Worm (Caenorhabditis elegans): ENCODE data around the gene C01G5.25.
A peak's percentile ranks its signal among the peaks of the same experiment; 100 is the strongest.

The C01G5.25 gene

ce11 chrIV:6556624-6557368, 15.3 kb downstream of the C01G5.25 start, which contains the start of gene try-3 (continued):
- TF ChIP-seq egl-27 (tag; optimal IDR thresholded peaks at IDR 0.05) = peak; percentile 33
- no peak for TF ChIP-seq aly-2 (tag; optimal IDR thresholded peaks at IDR 0.05)
- TF ChIP-seq daf-12 (tag; optimal IDR thresholded peaks at IDR 0.05) = no peak
- no peak for TF ChIP-seq zag-1 (tag; optimal IDR thresholded peaks at IDR 0.05)
- TF ChIP-seq nhr-77 (tag; optimal IDR thresholded peaks at IDR 0.05) = no peak
- no peak for TF ChIP-seq ceh-28 (tag; optimal IDR thresholded peaks at IDR 0.05)
- TF ChIP-seq pha-4 (tag; optimal IDR thresholded peaks at IDR 0.05) = peak; percentile 70
- no peak for TF ChIP-seq tbx-2 (tag; optimal IDR thresholded peaks at IDR 0.05)
- TF ChIP-seq lsy-12 (tag; optimal IDR thresholded peaks at IDR 0.05) = peak; percentile 21
- no peak for TF ChIP-seq mdl-1 (tag; optimal IDR thresholded peaks at IDR 0.05)
- TF ChIP-seq unc-39 (tag; optimal IDR thresholded peaks at IDR 0.05) = no peak
- no peak for TF ChIP-seq sea-2 (GFP tag; optimal IDR thresholded peaks at IDR 0.05)
- TF ChIP-seq elt-2 (tag; optimal IDR thresholded peaks at IDR 0.05) = peak; percentile 56
- TF ChIP-seq nhr-11 (tag; optimal IDR thresholded peaks at IDR 0.05) = no peak
- TF ChIP-seq fkh-10 (GFP tag; optimal IDR thresholded peaks at IDR 0.05) = no peak

ce11 chrIV:6560434-6560833, 18.9 kb downstream of the C01G5.25 start, which contains the start of gene best-9:
best-9 (plus strand) TSS chrIV:6560734.
- no peak for TF ChIP-seq tbx-2 (tag; optimal IDR thresholded peaks at IDR 0.05)
- no peak for TF ChIP-seq nhr-12 (tag; optimal IDR thresholded peaks at IDR 0.05)
- no peak for TF ChIP-seq eor-1 (tag; optimal IDR thresholded peaks at IDR 0.05)
- no peak for TF ChIP-seq elt-3 (tag; optimal IDR thresholded peaks at IDR 0.05)
- no peak for TF ChIP-seq ceh-16 (tag; optimal IDR thresholded peaks at IDR 0.05)
- no peak for TF ChIP-seq fkh-2 (tag; optimal IDR thresholded peaks at IDR 0.05)
- no peak for TF ChIP-seq pqm-1 (tag; optimal IDR thresholded peaks at IDR 0.05)
- no peak for TF ChIP-seq nhr-77 (tag; optimal IDR thresholded peaks at IDR 0.05)
- no peak for TF ChIP-seq nhr-11 (tag; optimal IDR thresholded peaks at IDR 0.05)
- no peak for TF ChIP-seq nhr-76 (tag; optimal IDR thresholded peaks at IDR 0.05)

ce11 chrIV:6562039-6562438, 20.6 kb downstream of the C01G5.25 start:
- no peak for TF ChIP-seq R02D3.7 (tag; optimal IDR thresholded peaks at IDR 0.05)
- TF ChIP-seq pha-4 (tag; optimal IDR thresholded peaks at IDR 0.05) = peak; percentile 38

ce11 chrIV:6565605-6566004, 24.1 kb downstream of the C01G5.25 start:
- TF ChIP-seq snpc-4 (tag; optimal IDR thresholded peaks at IDR 0.05) (peak; percentile 44), ceh-82 (tag; optimal IDR thresholded peaks at IDR 0.05) (no peak), sea-2 (GFP tag; optimal IDR thresholded peaks at IDR 0.05) (no peak)

- TF ChIP-seq ceh-9 (tag; optimal IDR thresholded peaks at IDR 0.05) = no peak
- TF ChIP-seq nhr-76 (tag; optimal IDR thresholded peaks at IDR 0.05) = no peak
- no peak for TF ChIP-seq snpc-4 (tag; optimal IDR thresholded peaks at IDR 0.05)
- TF ChIP-seq pqm-1 (tag; optimal IDR thresholded peaks at IDR 0.05) = no peak
- TF ChIP-seq lsy-12 (tag; optimal IDR thresholded peaks at IDR 0.05) = no peak
- TF ChIP-seq unc-39 (tag; optimal IDR thresholded peaks at IDR 0.05) = no peak
These were observed 30.8 kb downstream of the C01G5.25 start, which contains the start of gene bicd-1 for ce11 chrIV:6572238-6572637. bicd-1 (minus strand) TSS chrIV:6572338.

- TF ChIP-seq nhr-12 (tag; optimal IDR thresholded peaks at IDR 0.05) (no peak), pha-4 (tag; optimal IDR thresholded peaks at IDR 0.05) (peak; percentile 59), ceh-28 (tag; optimal IDR thresholded peaks at IDR 0.05) (no peak), mdl-1 (tag; optimal IDR thresholded peaks at IDR 0.05) (no peak)
These were observed 31.2 kb downstream of the C01G5.25 start for ce11 chrIV:6572655-6573054.

- TF ChIP-seq elt-2 (tag; optimal IDR thresholded peaks at IDR 0.05) (peak; percentile 44), nfya-1 (tag; optimal IDR thresholded peaks at IDR 0.05; ENCODE audit: insufficient read depth) (peak; percentile 0), nhr-67 (tag; optimal IDR thresholded peaks at IDR 0.05) (no peak), pqm-1 (tag; optimal IDR thresholded peaks at IDR 0.05) (peak; percentile 38), egl-27 (tag; optimal IDR thresholded peaks at IDR 0.05) (no peak), R02D3.7 (tag; optimal IDR thresholded peaks at IDR 0.05) (no peak), lin-39 (tag; optimal IDR thresholded peaks at IDR 0.05) (peak; percentile 8), hmg-11 (tag; optimal IDR thresholded peaks at IDR 0.05) (peak; percentile 26)
These were observed 32.9 kb downstream of the C01G5.25 start for ce11 chrIV:6574343-6574742.
